Worm (Caenorhabditis elegans): Measurements from ENCODE around the gene mboa-7.

DNA sequence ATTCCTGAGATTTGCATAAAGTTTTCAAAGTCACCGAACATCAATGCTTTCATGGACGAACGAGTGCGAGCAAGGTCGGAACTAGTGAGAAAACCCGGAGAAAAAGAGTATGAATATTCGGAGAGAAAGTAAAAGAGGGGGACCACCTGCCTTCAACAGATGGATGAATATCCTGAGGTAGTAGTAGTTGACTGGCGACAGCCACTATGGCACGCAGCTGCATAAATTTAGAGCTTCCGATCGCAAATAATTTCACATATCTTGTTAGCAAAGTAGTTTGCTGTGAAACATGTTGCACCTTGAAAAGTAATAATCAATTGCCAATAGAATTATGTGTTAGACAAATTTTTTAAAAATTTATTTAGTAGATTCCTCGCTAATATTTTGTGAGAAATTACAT, 32.4 kb upstream of the mboa-7 start:
- TF ChIP-seq lin-13 (GFP tag; optimal IDR thresholded peaks at IDR 0.05) (no peak), nhr-28 (tag; optimal IDR thresholded peaks at IDR 0.05) (no peak), skn-1 (tag; optimal IDR thresholded peaks at IDR 0.05) (no peak)

Measured in whole organism, L4 larva.